Worm (Caenorhabditis elegans): ENCODE results near the gene gur-3.

Gene gur-3

DNA sequence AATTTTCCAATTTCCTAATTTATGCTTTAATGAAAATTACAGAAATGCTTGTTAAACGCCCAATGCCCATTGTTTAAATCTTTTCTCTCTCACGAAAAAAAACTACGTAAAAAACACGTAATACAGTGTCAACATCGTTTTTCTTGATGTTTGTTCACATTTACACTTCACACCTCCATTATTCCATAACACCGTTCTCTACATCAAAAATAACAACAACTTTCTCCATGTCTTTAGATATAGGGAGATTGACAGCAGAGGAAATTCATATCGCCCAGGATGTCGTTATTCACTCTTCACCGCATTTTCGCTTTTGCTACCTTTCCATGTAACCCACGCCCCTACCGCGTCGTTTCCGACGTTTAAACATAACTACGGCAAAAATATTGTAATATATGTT, 48.0 kb downstream of the gur-3 start, which contains the start of gene efhc-1:
efhc-1 (plus strand) TSS at position 301 of the 400 bp plus-strand sequence.
- TF ChIP-seq zip-8 (tag; optimal IDR thresholded peaks at IDR 0.05) (no peak), unc-62 (GFP tag; optimal IDR thresholded peaks at IDR 0.05) (no peak), ceh-83 (GFP tag; optimal IDR thresholded peaks at IDR 0.05) (no peak), blmp-1 (tag; optimal IDR thresholded peaks at IDR 0.05) (no peak), ceh-43 (GFP tag; optimal IDR thresholded peaks at IDR 0.05) (no peak), sem-2 (GFP tag; optimal IDR thresholded peaks at IDR 0.05) (no peak), snpc-4 (tag; optimal IDR thresholded peaks at IDR 0.05) (no peak), elt-1 (tag; optimal IDR thresholded peaks at IDR 0.05; ENCODE audit: borderline replicate concordance, insufficient read depth) (no peak), mls-2 (tag; optimal IDR thresholded peaks at IDR 0.05) (no peak), lin-32 (GFP tag; optimal IDR thresholded peaks at IDR 0.05) (no peak), nhr-12 (tag; optimal IDR thresholded peaks at IDR 0.05) (no peak)

DNA sequence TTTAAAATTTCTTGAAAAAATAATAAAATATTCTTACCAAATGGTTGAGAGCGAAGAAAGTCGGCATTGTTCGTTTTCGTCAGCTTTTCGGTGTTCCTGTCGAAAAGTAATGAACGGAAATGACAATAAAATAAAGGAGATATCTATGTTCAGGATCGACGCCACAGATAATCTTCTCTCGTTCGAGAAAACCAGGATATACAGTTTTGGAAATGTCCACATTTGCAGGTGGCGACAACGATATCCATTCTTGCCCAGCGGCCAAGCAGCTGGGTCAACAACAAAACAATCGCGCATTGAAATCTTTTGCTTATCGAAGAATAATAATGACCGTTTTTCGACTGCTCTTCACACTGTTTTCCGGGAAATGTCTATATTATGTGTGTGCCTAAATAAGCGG, 50.5 kb downstream of the gur-3 start, which contains the start of gene R07E3.7:
R07E3.7 (minus strand) TSS at position 101 of the 400 bp plus-strand sequence.
- TF ChIP-seq sem-2 (GFP tag; optimal IDR thresholded peaks at IDR 0.05) (no peak), bed-3 (GFP tag; optimal IDR thresholded peaks at IDR 0.05) (no peak), unc-39 (tag; optimal IDR thresholded peaks at IDR 0.05) (no peak), tbx-8 (GFP tag; optimal IDR thresholded peaks at IDR 0.05) (no peak), hlh-1 (tag; optimal IDR thresholded peaks at IDR 0.05) (no peak), lin-13 (tag; optimal IDR thresholded peaks at IDR 0.05) (no peak), blmp-1 (tag; optimal IDR thresholded peaks at IDR 0.05) (no peak), mep-1 (tag; optimal IDR thresholded peaks at IDR 0.05) (no peak), pha-4 (tag; optimal IDR thresholded peaks at IDR 0.05) (no peak), ztf-11 (tag; optimal IDR thresholded peaks at IDR 0.05) (no peak), ceh-83 (GFP tag; optimal IDR thresholded peaks at IDR 0.05) (no peak), nhr-12 (tag; optimal IDR thresholded peaks at IDR 0.05) (no peak), ham-2 (GFP tag; optimal IDR thresholded peaks at IDR 0.05) (no peak), cnd-1 (tag; optimal IDR thresholded peaks at IDR 0.05) (no peak), ceh-43 (GFP tag; optimal IDR thresholded peaks at IDR 0.05) (no peak)

DNA sequence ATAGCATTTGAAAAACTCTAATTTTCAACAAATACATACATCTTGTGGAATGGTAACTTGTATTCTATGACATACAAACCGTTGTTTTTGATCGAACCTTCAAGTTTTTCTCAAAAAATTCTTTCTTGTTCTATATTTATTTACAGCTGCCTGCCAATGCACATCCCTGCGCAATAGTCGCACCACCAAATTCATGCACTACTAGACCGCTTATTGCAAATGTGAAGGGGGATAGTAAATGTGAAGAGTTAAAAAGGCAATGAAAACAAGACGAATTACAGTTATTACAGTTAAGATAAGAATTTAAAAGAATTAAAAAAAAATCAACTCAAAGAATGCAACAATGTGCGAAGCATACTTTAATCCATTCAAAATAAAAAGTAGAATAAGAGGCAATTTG, 52.2 kb downstream of the gur-3 start:
- no peak for TF ChIP-seq cnd-1 (tag; optimal IDR thresholded peaks at IDR 0.05)
- no peak for TF ChIP-seq ham-2 (GFP tag; optimal IDR thresholded peaks at IDR 0.05)
- TF ChIP-seq sptf-1 (tag; optimal IDR thresholded peaks at IDR 0.05) = no peak
- TF ChIP-seq zip-8 (tag; optimal IDR thresholded peaks at IDR 0.05) = no peak
- no peak for TF ChIP-seq hlh-1 (tag; optimal IDR thresholded peaks at IDR 0.05)

Data from whole organism, mixed stage, embryonic.